Fruit fly (Drosophila melanogaster): ENCODE results near the gene CG14050.
A peak's percentile ranks its signal among the peaks of the same experiment; 100 is the strongest.

The CG14050 gene

DNA sequence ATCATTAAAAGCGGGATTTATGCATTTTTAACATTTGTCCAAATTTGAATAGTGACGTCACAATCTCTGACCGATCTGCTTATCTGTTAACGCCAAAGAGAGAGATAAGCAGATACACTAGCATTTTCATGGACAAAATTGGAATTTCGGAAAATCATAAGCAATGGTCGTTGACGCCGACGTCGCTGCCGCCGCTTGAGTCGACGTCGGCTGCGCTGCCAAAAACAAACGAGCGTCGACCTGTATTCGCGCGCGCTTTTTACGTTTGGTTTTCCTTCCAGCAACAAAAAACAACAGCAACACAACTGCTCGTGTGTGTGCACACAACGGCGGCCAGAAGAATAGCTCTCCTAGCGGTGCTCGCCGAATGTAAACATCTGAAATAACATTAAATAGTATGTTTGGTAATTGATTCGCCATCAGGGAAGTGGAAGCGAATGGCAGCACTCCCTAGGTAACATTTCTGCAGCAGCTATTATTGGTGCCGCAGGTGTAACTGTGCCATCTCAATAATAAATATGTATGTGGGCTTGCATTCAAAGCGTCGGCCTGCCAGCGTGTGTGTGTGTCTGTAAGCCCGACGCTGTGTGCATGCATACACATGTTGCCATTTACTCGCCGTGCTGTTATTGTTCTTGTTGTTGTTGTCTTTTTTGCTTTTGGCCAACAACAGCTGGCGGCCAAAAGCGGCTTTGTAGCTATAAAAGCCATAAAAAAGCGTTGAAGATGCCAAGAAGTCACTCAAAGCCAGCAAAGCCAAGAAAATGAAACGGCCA lies 25.5 kb downstream of the CG14050 start (continued):
- no peak for TF ChIP-seq prd (optimal IDR thresholded peaks at IDR 0.05)
- peak; percentile 98 for TF ChIP-seq prd (GFP tag; IDR thresholded peaks at IDR 0.05)
- TF ChIP-seq schlank (tag; optimal IDR thresholded peaks at IDR 0.05) = peak; percentile 94
- peak; percentile 94 for TF ChIP-seq CG11398 (GFP tag; optimal IDR thresholded peaks at IDR 0.05)
- TF ChIP-seq CG1602 (GFP tag; optimal IDR thresholded peaks at IDR 0.05) = peak; percentile 90
- peak; percentile 77 for TF ChIP-seq CG6765 (GFP tag; optimal IDR thresholded peaks at IDR 0.05)
- peak; percentile 91 for TF ChIP-seq twi (tag; optimal IDR thresholded peaks at IDR 0.05)
- peak; percentile 96 for TF ChIP-seq CG2875 (GFP tag; optimal IDR thresholded peaks at IDR 0.05)
- TF ChIP-seq CG9876 (GFP tag; optimal IDR thresholded peaks at IDR 0.05) = peak; percentile 61
- peak; percentile 87 for TF ChIP-seq kah (GFP tag; optimal IDR thresholded peaks at IDR 0.05)
- TF ChIP-seq abd-A (tag; optimal IDR thresholded peaks at IDR 0.05) = no peak
- TF ChIP-seq CG8924 (tag; optimal IDR thresholded peaks at IDR 0.05) = peak; percentile 95
- peak; percentile 94 for TF ChIP-seq CG8388 (GFP tag; optimal IDR thresholded peaks at IDR 0.05)
- TF ChIP-seq HLH54F (GFP tag; optimal IDR thresholded peaks at IDR 0.05) = peak; percentile 90
- TF ChIP-seq cato (GFP tag; optimal IDR thresholded peaks at IDR 0.05; ENCODE audit: borderline replicate concordance) = peak; percentile 85
- peak; percentile 94 for TF ChIP-seq rib (GFP tag; IDR thresholded peaks at IDR 0.05)
- peak; percentile 22 for TF ChIP-seq Elba2 (GFP tag; optimal IDR thresholded peaks at IDR 0.05)
- TF ChIP-seq jigr1 (GFP tag; IDR thresholded peaks at IDR 0.05) = peak; percentile 94
- TF ChIP-seq CG12391 (tag; optimal IDR thresholded peaks at IDR 0.05) = peak; percentile 94
- peak; percentile 89 for TF ChIP-seq CG33213 (GFP tag; optimal IDR thresholded peaks at IDR 0.05)
- peak; percentile 74 for TF ChIP-seq CG31388 (GFP tag; optimal IDR thresholded peaks at IDR 0.05)
- peak; percentile 94 for TF ChIP-seq gcm (GFP tag; optimal IDR thresholded peaks at IDR 0.05)
- TF ChIP-seq hb (GFP tag; IDR thresholded peaks at IDR 0.05; ENCODE audit: partially characterized antibody) = no peak
- peak; percentile 93 for TF ChIP-seq CG8089 (GFP tag; optimal IDR thresholded peaks at IDR 0.05)
- 0 out of 2 replicates have a peak, but pooled peaks have one; percentile 33 for TF ChIP-seq nerfin-2 (GFP tag; IDR thresholded peaks at IDR 0.05; ENCODE audit: partially characterized antibody)
- peak; percentile 97 for TF ChIP-seq CG15269 (tag; optimal IDR thresholded peaks at IDR 0.05)
- no peak for TF ChIP-seq CG16813 (GFP tag; IDR thresholded peaks at IDR 0.05; ENCODE audit: partially characterized antibody)
- peak; percentile 93 for TF ChIP-seq Dip3 (GFP tag; optimal IDR thresholded peaks at IDR 0.05)
- no peak for TF ChIP-seq Hr39 (optimal IDR thresholded peaks at IDR 0.05)
- TF ChIP-seq CG17568 (GFP tag; optimal IDR thresholded peaks at IDR 0.05) = peak; percentile 94
- peak; percentile 84 for TF ChIP-seq CG4424 (GFP tag; optimal IDR thresholded peaks at IDR 0.05)
- TF ChIP-seq CG13894 (tag; optimal IDR thresholded peaks at IDR 0.05) = peak; percentile 34
- peak; percentile 92 for TF ChIP-seq salm (tag; optimal IDR thresholded peaks at IDR 0.05)
- TF ChIP-seq CG18764 (GFP tag; optimal IDR thresholded peaks at IDR 0.05) = peak; percentile 78
- peak; percentile 79 for TF ChIP-seq emc (GFP tag; optimal IDR thresholded peaks at IDR 0.05)
- TF ChIP-seq peb (GFP tag; IDR thresholded peaks at IDR 0.05) = peak; percentile 93
- peak; percentile 94 for TF ChIP-seq row (GFP tag; IDR thresholded peaks at IDR 0.05)
- peak; percentile 76 for TF ChIP-seq Nf-YB (GFP tag; optimal IDR thresholded peaks at IDR 0.05)
- TF ChIP-seq Vsx1 (GFP tag; optimal IDR thresholded peaks at IDR 0.05) = peak; percentile 89
- TF ChIP-seq Asciz (GFP tag; optimal IDR thresholded peaks at IDR 0.05) = peak; percentile 93
- TF ChIP-seq HLHmδ (GFP tag; optimal IDR thresholded peaks at IDR 0.05) = no peak
- TF ChIP-seq CG4707 (GFP tag; optimal IDR thresholded peaks at IDR 0.05) = peak; percentile 91
- peak; percentile 98 for TF ChIP-seq CG2199 (GFP tag; IDR thresholded peaks at IDR 0.05)
- peak; percentile 92 for TF ChIP-seq CG18476 (GFP tag; optimal IDR thresholded peaks at IDR 0.05)
- peak; percentile 96 for TF ChIP-seq dimm (GFP tag; IDR thresholded peaks at IDR 0.05)
- TF ChIP-seq Mes4 (GFP tag; optimal IDR thresholded peaks at IDR 0.05) = peak; percentile 93
- no peak for TF ChIP-seq z (GFP tag; IDR thresholded peaks at IDR 0.05)
- TF ChIP-seq CG7987 (GFP tag; optimal IDR thresholded peaks at IDR 0.05) = peak; percentile 88
- TF ChIP-seq CG11456 (GFP tag; IDR thresholded peaks at IDR 0.05) = peak; percentile 97
